Fruit fly (Drosophila melanogaster) whole organism, embryonic: Measurements from ENCODE around the gene Myo28B1.
"Not testable (repeated sequence)": the region's sequence is repeated elsewhere in the genome, so short reads cannot be mapped to it uniquely, and the experiment has no call there.

ENCODE experiments used
- Asciz ChIP-seq: fragments of 200-800 bp; sonication (Bioruptor generic); optimal IDR thresholded peaks from 2 replicates; lab custom pipeline; 2017; ENCODE audit warnings: missing biosample characterization, mild to moderate bottlenecking, missing genetic modification characterization, missing genetic modification reagents
- BEAF-32 ChIP-seq: fragments of 200-800 bp; sonication (Bioruptor generic); optimal IDR thresholded peaks from 3 replicates; lab custom pipeline; 2017; ENCODE audit warnings: missing biosample characterization, missing genetic modification characterization, mild to moderate bottlenecking, moderate library complexity, missing genetic modification reagents
- CG3065 ChIP-seq: fragments of 200-800 bp; sonication (Bioruptor generic); optimal IDR thresholded peaks from 2 replicates; lab custom pipeline; 2016; ENCODE audit warnings: missing biosample characterization, missing genetic modification characterization
- CHES-1-like ChIP-seq: fragments of 200-800 bp; sonication (Bioruptor generic); optimal IDR thresholded peaks from 2 replicates; lab custom pipeline; 2016; ENCODE audit warnings: missing biosample characterization, missing genetic modification characterization
- Fer2 ChIP-seq: fragments of 200-800 bp; sonication (Bioruptor generic); optimal IDR thresholded peaks from 2 replicates; lab custom pipeline; 2018; ENCODE audit warnings: missing biosample characterization, mild to moderate bottlenecking, missing genetic modification characterization, moderate library complexity
- sima ChIP-seq: fragments of 200-800 bp; sonication (Bioruptor generic); optimal IDR thresholded peaks from 2 replicates; lab custom pipeline; 2016; ENCODE audit warnings: missing biosample characterization, missing genetic modification characterization
- z ChIP-seq: fragments of 200-800 bp; sonication (Bioruptor generic); IDR thresholded peaks from 3 replicates; pipeline ENCODE4 v1.3.6; 2022; ENCODE audit warnings: missing biosample characterization, missing genetic modification characterization

DNA sequence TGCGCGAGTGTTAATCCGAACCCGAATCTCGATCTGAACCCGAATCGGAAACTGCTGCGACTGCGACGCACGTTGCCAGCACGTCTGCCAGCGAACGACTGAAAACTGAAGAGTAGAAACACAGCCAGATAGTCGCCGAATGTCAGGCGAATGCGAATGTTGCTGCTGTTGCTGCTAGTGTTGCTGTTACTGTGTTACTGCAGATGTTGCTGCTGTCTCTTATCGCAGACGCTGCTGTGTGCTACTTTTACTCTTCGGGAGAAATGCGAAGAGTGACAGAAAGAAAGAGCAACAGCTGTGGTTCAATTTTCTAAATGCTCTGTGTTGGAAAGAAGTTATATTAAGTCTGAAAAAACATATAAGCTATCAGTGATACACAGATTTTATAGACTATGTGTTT is 72.9 kb downstream of the Myo28B1 start, which contains the start of gene CG31904:
- not testable (repeated sequence) for TF ChIP-seq Fer2 (tag; lab: Kevin White, UChicago); z; sima (GFP tag; lab: Kevin White, UChicago); BEAF-32; CHES-1-like (GFP tag; lab: Kevin White, UChicago); Asciz (GFP tag; lab: Kevin White, UChicago); CG3065 (GFP tag; lab: Kevin White, UChicago)
